Worm (Caenorhabditis elegans) whole organism, L2 larva: ENCODE data around the gene ints-2.

Source experiments
- C34F6.9 ChIP-seq: fragments of 150-350 bp; optimal IDR thresholded peaks from 2 replicates; lab custom pipeline; 2014; ENCODE audit warnings: missing biosample characterization, missing genetic modification characterization
- F13H6.1 ChIP-seq: sonication (generic microtip); optimal IDR thresholded peaks from 2 replicates; lab custom pipeline; 2016; ENCODE audit warnings: missing genetic modification characterization, missing compliant biosample characterization
- R02D3.7 ChIP-seq: fragments of 150-350 bp; optimal IDR thresholded peaks from 2 replicates; lab custom pipeline; 2014; ENCODE audit warnings: missing biosample characterization, missing genetic modification characterization
- Y55F3AM.14 ChIP-seq: fragments of 200-800 bp; sonication (Bioruptor generic); optimal IDR thresholded peaks from 2 replicates; lab custom pipeline; 2018; ENCODE audit warnings: mild to moderate bottlenecking, missing genetic modification characterization, missing compliant biosample characterization
- alr-1 ChIP-seq: fragments of 150-350 bp; optimal IDR thresholded peaks from 2 replicates; lab custom pipeline; 2014; ENCODE audit warnings: missing biosample characterization, missing genetic modification characterization
- aly-2 ChIP-seq: fragments of 150-350 bp; optimal IDR thresholded peaks from 2 replicates; lab custom pipeline; 2014; ENCODE audit warnings: missing biosample characterization, missing genetic modification characterization
- blmp-1 ChIP-seq: sonication (generic microtip); optimal IDR thresholded peaks from 2 replicates; lab custom pipeline; 2017; ENCODE audit warnings: missing genetic modification characterization, mild to moderate bottlenecking, missing compliant biosample characterization, antibody characterized with exemption, moderate library complexity; ENCODE audit not compliant: insufficient read depth
- ceh-82 ChIP-seq: fragments of 150-350 bp; optimal IDR thresholded peaks from 2 replicates; lab custom pipeline; 2014; ENCODE audit warnings: missing biosample characterization, missing genetic modification characterization
- crh-2 ChIP-seq: sonication (generic microtip); optimal IDR thresholded peaks from 2 replicates; lab custom pipeline; 2017; ENCODE audit warnings: missing biosample characterization, missing genetic modification characterization
- dmd-4 ChIP-seq: sonication (generic microtip); optimal IDR thresholded peaks from 2 replicates; lab custom pipeline; 2017; ENCODE audit warnings: missing biosample characterization, missing genetic modification characterization
- elt-1 ChIP-seq: fragments of 150-350 bp; optimal IDR thresholded peaks from 2 replicates; lab custom pipeline; 2014; ENCODE audit warnings: missing biosample characterization, missing genetic modification characterization
- elt-3 ChIP-seq: sonication (generic microtip); optimal IDR thresholded peaks from 2 replicates; lab custom pipeline; 2017; ENCODE audit warnings: missing biosample characterization, missing genetic modification characterization
- fos-1 ChIP-seq: fragments of 150-350 bp; optimal IDR thresholded peaks from 2 replicates; lab custom pipeline; 2014; ENCODE audit warnings: missing biosample characterization, missing genetic modification characterization
- gmeb-1 ChIP-seq: fragments of 150-350 bp; optimal IDR thresholded peaks from 2 replicates; lab custom pipeline; 2014; ENCODE audit warnings: missing biosample characterization, missing genetic modification characterization
- lin-11 ChIP-seq: fragments of 150-350 bp; sonication (generic microtip); optimal IDR thresholded peaks from 2 replicates; lab custom pipeline; 2014; ENCODE audit warnings: missing biosample characterization, missing genetic modification characterization, inconsistent platforms, mixed read lengths
- lin-39 ChIP-seq: fragments of 150-350 bp; optimal IDR thresholded peaks from 2 replicates; lab custom pipeline; 2014; ENCODE audit warnings: missing biosample characterization, missing genetic modification reagents, missing genetic modification characterization
- lsy-2 ChIP-seq, 2 experiments: fragments of 150-350 bp in 1 of 2; sonication (generic microtip) in 1 of 2; optimal IDR thresholded peaks; 2 replicates each; lab custom pipeline; 2014 to 2017; ENCODE audit warnings: missing biosample characterization in 2 of 2, missing genetic modification characterization in 2 of 2
- mbf-1 ChIP-seq: sonication (generic microtip); optimal IDR thresholded peaks from 2 replicates; lab custom pipeline; 2017; ENCODE audit warnings: missing biosample characterization, missing genetic modification characterization
- mdl-1 ChIP-seq, 2 experiments: fragments of 150-350 bp in 1 of 2; sonication (generic microtip) in 1 of 2; optimal IDR thresholded peaks; 2 replicates each; lab custom pipeline; 2017; ENCODE audit warnings: missing biosample characterization in 2 of 2, missing genetic modification characterization in 2 of 2
- nhr-12 ChIP-seq: fragments of 150-350 bp; optimal IDR thresholded peaks from 2 replicates; lab custom pipeline; 2014; ENCODE audit warnings: missing biosample characterization, missing genetic modification characterization
- nhr-129 ChIP-seq: fragments of 150-350 bp; optimal IDR thresholded peaks from 2 replicates; lab custom pipeline; 2014; ENCODE audit warnings: missing biosample characterization, missing genetic modification characterization
- nhr-21 ChIP-seq: fragments of 150-350 bp; optimal IDR thresholded peaks from 2 replicates; lab custom pipeline; 2014; ENCODE audit warnings: missing biosample characterization, missing genetic modification characterization
- nhr-23 ChIP-seq: fragments of 150-350 bp; optimal IDR thresholded peaks from 2 replicates; lab custom pipeline; 2014; ENCODE audit warnings: missing biosample characterization, missing genetic modification reagents, missing genetic modification characterization
- nhr-237 ChIP-seq: fragments of 150-350 bp; optimal IDR thresholded peaks from 2 replicates; lab custom pipeline; 2014; ENCODE audit warnings: missing biosample characterization, missing genetic modification characterization
- nhr-25 ChIP-seq: fragments of 150-350 bp; sonication (generic microtip); optimal IDR thresholded peaks from 3 replicates; lab custom pipeline; 2014; ENCODE audit warnings: missing biosample characterization, missing genetic modification characterization
- nhr-6 ChIP-seq: fragments of 150-350 bp; optimal IDR thresholded peaks from 2 replicates; lab custom pipeline; 2014; ENCODE audit warnings: missing biosample characterization, missing genetic modification characterization
- nhr-77 ChIP-seq: fragments of 150-350 bp; optimal IDR thresholded peaks from 2 replicates; lab custom pipeline; 2014; ENCODE audit warnings: missing biosample characterization, missing genetic modification characterization
- peb-1 ChIP-seq: fragments of 150-350 bp; optimal IDR thresholded peaks from 2 replicates; lab custom pipeline; 2014; ENCODE audit warnings: missing biosample characterization, missing genetic modification characterization
- sem-4 ChIP-seq: fragments of 150-350 bp; optimal IDR thresholded peaks from 2 replicates; lab custom pipeline; 2014; ENCODE audit warnings: missing biosample characterization, missing genetic modification reagents, missing genetic modification characterization
- skn-1 ChIP-seq: sonication (generic microtip); optimal IDR thresholded peaks from 2 replicates; lab custom pipeline; 2017; ENCODE audit warnings: missing biosample characterization, missing genetic modification characterization
- sma-3 ChIP-seq: sonication (generic microtip); optimal IDR thresholded peaks from 2 replicates; lab custom pipeline; 2016; ENCODE audit warnings: missing genetic modification reagents, missing genetic modification characterization, missing compliant biosample characterization
- sma-9 ChIP-seq, 2 experiments: fragments of 150-350 bp in 1 of 2; sonication (generic microtip) in 1 of 2; optimal IDR thresholded peaks; 2 replicates each; lab custom pipeline; 2014 to 2016; ENCODE audit warnings: missing genetic modification characterization in 2 of 2, mild to moderate bottlenecking in 1 of 2, missing biosample characterization in 1 of 2, missing compliant biosample characterization in 1 of 2, missing genetic modification reagents in 1 of 2, moderate library complexity in 1 of 2
- zag-1 ChIP-seq: fragments of 150-350 bp; optimal IDR thresholded peaks from 2 replicates; lab custom pipeline; 2014; ENCODE audit warnings: missing biosample characterization, missing genetic modification characterization
- ztf-1 ChIP-seq: fragments of 200-800 bp; sonication (Bioruptor generic); conservative IDR thresholded peaks from 2 replicates; pipeline ENCODE4 v1.3.6; 2022; ENCODE audit warnings: missing genetic modification characterization, missing compliant biosample characterization
- ztf-4 ChIP-seq: fragments of 150-350 bp; optimal IDR thresholded peaks from 2 replicates; lab custom pipeline; 2014; ENCODE audit warnings: missing biosample characterization, missing genetic modification characterization

ints-2 gene

ce11 chrV:14167629-14168028, 17.9 kb upstream of the ints-2 start, which contains the start of gene ocam-1:
TSS of gene ocam-1 (minus strand) at chrV:14167729.
- no peak for TF ChIP-seq sma-9 (GFP tag; optimal IDR thresholded peaks at IDR 0.05; lab: Kevin White, UChicago)
- TF ChIP-seq sma-9 (tag; optimal IDR thresholded peaks at IDR 0.05; lab: Kevin White, UChicago), result no peak
- no peak for TF ChIP-seq nhr-25
- no peak for TF ChIP-seq nhr-6 (tag; lab: Kevin White, UChicago)
- TF ChIP-seq sma-3 (GFP tag; lab: Kevin White, UChicago), result no peak
- TF ChIP-seq nhr-12 (tag; lab: Kevin White, UChicago), result no peak

ce11 chrV:14171284-14171683, 14.2 kb upstream of the ints-2 start, which contains the start of gene cest-2.1:
TSS of gene cest-2.1 (minus strand) at chrV:14171481.
- TF ChIP-seq mdl-1 (tag; optimal IDR thresholded peaks at IDR 0.05; lab: Kevin White, UChicago), result no peak
- no peak for TF ChIP-seq ztf-1 (GFP tag; lab: Robert Waterston, UW)
- no peak for TF ChIP-seq nhr-21 (tag; lab: Kevin White, UChicago)
- TF ChIP-seq nhr-129 (tag; lab: Kevin White, UChicago), result no peak
- no peak for TF ChIP-seq skn-1
- no peak for TF ChIP-seq peb-1
- TF ChIP-seq ztf-4 (tag; lab: Kevin White, UChicago), result no peak
- no peak for TF ChIP-seq ceh-82 (tag; lab: Kevin White, UChicago)
- TF ChIP-seq mbf-1 (tag; lab: Kevin White, UChicago), result no peak
- no peak for TF ChIP-seq F13H6.1 (tag; lab: Kevin White, UChicago)
- TF ChIP-seq sma-9 (GFP tag; optimal IDR thresholded peaks at IDR 0.05; lab: Kevin White, UChicago), result no peak
- no peak for TF ChIP-seq sma-9 (tag; optimal IDR thresholded peaks at IDR 0.05; lab: Kevin White, UChicago)
- TF ChIP-seq alr-1, result no peak
- no peak for TF ChIP-seq dmd-4 (tag; lab: Kevin White, UChicago)
- no peak for TF ChIP-seq gmeb-1 (tag; lab: Kevin White, UChicago)
- TF ChIP-seq crh-2, result no peak
- no peak for TF ChIP-seq nhr-237 (tag; lab: Kevin White, UChicago)
- TF ChIP-seq elt-1 (tag; lab: Kevin White, UChicago), result no peak
- no peak for TF ChIP-seq aly-2 (tag; lab: Kevin White, UChicago)
- TF ChIP-seq elt-3 (tag; lab: Kevin White, UChicago), result no peak

- TF ChIP-seq fos-1 (tag; lab: Kevin White, UChicago) (peak; percentile 59), blmp-1 (no peak)
These were observed 10.3 kb upstream of the ints-2 start, which contains the start of gene cest-2.2 for ce11 chrV:14175216-14175615. TSS of gene cest-2.2 (minus strand) at chrV:14175355.

DNA sequence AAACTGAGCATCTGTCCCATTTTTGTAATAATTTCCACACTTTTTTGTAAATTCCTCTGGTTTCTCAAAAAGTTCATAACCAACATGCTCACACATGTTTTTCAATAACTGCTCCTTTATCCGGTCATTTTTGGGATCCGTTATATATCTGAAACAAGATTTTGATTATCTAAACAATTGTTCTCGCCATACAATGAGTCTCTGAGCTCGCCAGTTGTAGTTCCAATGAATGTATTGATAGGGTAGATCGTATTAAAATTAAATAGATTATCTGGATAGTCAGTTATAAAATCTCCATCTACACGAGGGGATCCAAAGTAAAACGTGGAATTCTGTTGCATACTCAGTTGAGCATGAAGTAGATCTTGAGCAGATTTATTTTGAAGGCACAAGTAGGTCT, 8.9 kb upstream of the ints-2 start:
- TF ChIP-seq nhr-23 (tag; lab: Kevin White, UChicago), result no peak
- no peak for TF ChIP-seq nhr-77 (tag; lab: Kevin White, UChicago)
- TF ChIP-seq elt-3 (tag; lab: Kevin White, UChicago), result no peak
- no peak for TF ChIP-seq aly-2 (tag; lab: Kevin White, UChicago)
- no peak for TF ChIP-seq Y55F3AM.14 (GFP tag; lab: Kevin White, UChicago)
- no peak for TF ChIP-seq ztf-4 (tag; lab: Kevin White, UChicago)
- TF ChIP-seq crh-2, result no peak
- TF ChIP-seq lin-39 (tag; lab: Kevin White, UChicago), result no peak
- no peak for TF ChIP-seq gmeb-1 (tag; lab: Kevin White, UChicago)
- no peak for TF ChIP-seq sem-4 (tag; lab: Kevin White, UChicago)
- TF ChIP-seq zag-1 (tag; lab: Kevin White, UChicago), result no peak
- TF ChIP-seq R02D3.7 (tag; lab: Kevin White, UChicago), result no peak
- no peak for TF ChIP-seq lsy-2 (tag; optimal IDR thresholded peaks at IDR 0.05; lab: Kevin White, UChicago)
- TF ChIP-seq lin-11 (tag; lab: Kevin White, UChicago), result no peak
- TF ChIP-seq C34F6.9 (tag; lab: Kevin White, UChicago), result no peak
- TF ChIP-seq nhr-21 (tag; lab: Kevin White, UChicago), result no peak

DNA sequence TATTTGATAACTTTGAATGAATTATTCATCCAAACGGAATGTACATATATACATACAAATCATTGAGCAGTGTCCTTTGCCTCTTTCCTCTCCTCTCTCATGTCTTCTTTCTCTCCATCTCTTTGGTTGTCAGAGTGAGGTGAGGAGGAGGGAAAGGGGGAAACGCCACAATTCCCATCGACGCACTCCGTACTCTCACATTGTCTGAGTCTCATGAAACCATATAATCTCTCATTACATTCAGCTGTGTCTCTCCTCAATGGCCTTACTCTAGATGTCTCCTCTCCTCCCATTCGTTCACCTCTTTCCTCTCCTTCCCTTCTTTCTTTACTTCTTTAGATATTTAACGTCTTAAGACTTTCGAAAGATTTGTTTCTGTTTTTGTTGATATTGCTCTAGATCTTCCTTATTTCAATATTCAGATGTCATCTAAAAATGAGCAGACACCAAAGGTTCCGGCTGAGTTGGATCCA, 7.8 kb upstream of the ints-2 start, which contains the start of gene ceh-74:
Gene ceh-74 (plus strand): TSS at position 423 of the 473 bp plus-strand sequence.
- TF ChIP-seq nhr-23 (tag; lab: Kevin White, UChicago) (no peak), nhr-129 (tag; lab: Kevin White, UChicago) (peak; percentile 50), sma-9 (GFP tag; optimal IDR thresholded peaks at IDR 0.05; lab: Kevin White, UChicago) (peak; percentile 7), sma-9 (tag; optimal IDR thresholded peaks at IDR 0.05; lab: Kevin White, UChicago) (no peak), nhr-77 (tag; lab: Kevin White, UChicago) (no peak), C34F6.9 (tag; lab: Kevin White, UChicago) (peak; percentile 61), F13H6.1 (tag; lab: Kevin White, UChicago) (peak; percentile 16)
